Fruit fly (Drosophila melanogaster) whole organism, adult: ENCODE results near the gene CG4592.

Source experiments
- CG11617 ChIP-seq: fragments of 200-800 bp; sonication (Bioruptor generic); optimal IDR thresholded peaks from 2 replicates; lab custom pipeline; 2017; ENCODE audit warnings: mild to moderate bottlenecking, missing biosample characterization, missing genetic modification reagents, missing genetic modification characterization
- CG12768 ChIP-seq: fragments of 200-800 bp; sonication (Bioruptor generic); optimal IDR thresholded peaks from 2 replicates; lab custom pipeline; 2017; ENCODE audit warnings: missing biosample characterization, missing genetic modification characterization, mild to moderate bottlenecking, moderate library complexity, missing genetic modification reagents
- CG14711 ChIP-seq: fragments of 200-800 bp; sonication (Bioruptor generic); optimal IDR thresholded peaks from 2 replicates; lab custom pipeline; 2018; ENCODE audit warnings: missing biosample characterization, mild to moderate bottlenecking, missing genetic modification characterization, moderate library complexity
- CG1620 ChIP-seq: fragments of 200-800 bp; sonication (Bioruptor generic); optimal IDR thresholded peaks from 2 replicates; lab custom pipeline; 2016; ENCODE audit warnings: missing biosample characterization, missing genetic modification characterization
- CG33017 ChIP-seq: fragments of 200-800 bp; sonication (Bioruptor generic); optimal IDR thresholded peaks from 2 replicates; lab custom pipeline; 2018; ENCODE audit warnings: missing biosample characterization, mild to moderate bottlenecking, missing genetic modification characterization, moderate library complexity
- CG5204 ChIP-seq: fragments of 200-800 bp; sonication (Bioruptor generic); optimal IDR thresholded peaks from 2 replicates; lab custom pipeline; 2016; ENCODE audit warnings: missing biosample characterization, missing genetic modification characterization
- CG7045 ChIP-seq: fragments of 200-800 bp; sonication (Bioruptor generic); optimal IDR thresholded peaks from 2 replicates; lab custom pipeline; 2017; ENCODE audit warnings: missing biosample characterization, mild to moderate bottlenecking, missing genetic modification characterization
- CG7101 ChIP-seq: fragments of 200-800 bp; sonication (Bioruptor generic); optimal IDR thresholded peaks from 2 replicates; lab custom pipeline; 2018; ENCODE audit warnings: missing biosample characterization, mild to moderate bottlenecking, missing genetic modification characterization, moderate library complexity
- Clk ChIP-seq: fragments of 200-800 bp; sonication (Bioruptor generic); optimal IDR thresholded peaks from 2 replicates; lab custom pipeline; 2017; ENCODE audit warnings: missing biosample characterization, missing genetic modification characterization
- Crg-1 ChIP-seq: fragments of 200-800 bp; sonication (Bioruptor generic); optimal IDR thresholded peaks from 2 replicates; lab custom pipeline; 2016; ENCODE audit warnings: missing biosample characterization, missing genetic modification characterization
- Hr96 ChIP-seq: fragments of 200-800 bp; sonication (Bioruptor generic); optimal IDR thresholded peaks from 2 replicates; lab custom pipeline; 2016; ENCODE audit warnings: missing biosample characterization, missing genetic modification characterization
- Mnt ChIP-seq: fragments of 200-800 bp; sonication (Bioruptor generic); optimal IDR thresholded peaks from 2 replicates; lab custom pipeline; 2016; ENCODE audit warnings: missing biosample characterization, mild to moderate bottlenecking, missing genetic modification characterization
- bab1 ChIP-seq: fragments of 200-800 bp; sonication (Bioruptor generic); optimal IDR thresholded peaks from 3 replicates; lab custom pipeline; 2019; ENCODE audit warnings: missing biosample characterization, mild to moderate bottlenecking, missing genetic modification characterization, moderate library complexity
- cic ChIP-seq: fragments of 200-800 bp; sonication (Bioruptor generic); optimal IDR thresholded peaks from 2 replicates; lab custom pipeline; 2017; ENCODE audit warnings: missing biosample characterization, mild to moderate bottlenecking, missing genetic modification characterization, moderate library complexity
- cnc ChIP-seq, 2 experiments: fragments of >200 bp; optimal IDR thresholded peaks; 2 replicates each; lab custom pipeline; 2017
- kay ChIP-seq: fragments of 200-800 bp; sonication (Bioruptor generic); peaks from one replicate; lab custom pipeline; 2016; ENCODE audit warnings: missing biosample characterization, missing genetic modification characterization, borderline replicate concordance
- ovo ChIP-seq: fragments of 200-800 bp; sonication (Bioruptor generic); optimal IDR thresholded peaks from 2 replicates; lab custom pipeline; 2016; ENCODE audit warnings: missing biosample characterization, missing genetic modification characterization
- pad ChIP-seq: fragments of 200-800 bp; sonication (Bioruptor generic); optimal IDR thresholded peaks from 3 replicates; lab custom pipeline; 2017; ENCODE audit warnings: missing biosample characterization, missing genetic modification characterization, mild to moderate bottlenecking, moderate library complexity, missing genetic modification reagents
- tj ChIP-seq: fragments of 200-800 bp; sonication (Bioruptor generic); optimal IDR thresholded peaks from 3 replicates; lab custom pipeline; 2017; ENCODE audit warnings: missing biosample characterization, mild to moderate bottlenecking, missing genetic modification characterization, moderate library complexity
- toe ChIP-seq: fragments of 200-800 bp; sonication (Bioruptor generic); optimal IDR thresholded peaks from 2 replicates; lab custom pipeline; 2016; ENCODE audit warnings: missing biosample characterization, missing genetic modification characterization

Gene CG4592

DNA sequence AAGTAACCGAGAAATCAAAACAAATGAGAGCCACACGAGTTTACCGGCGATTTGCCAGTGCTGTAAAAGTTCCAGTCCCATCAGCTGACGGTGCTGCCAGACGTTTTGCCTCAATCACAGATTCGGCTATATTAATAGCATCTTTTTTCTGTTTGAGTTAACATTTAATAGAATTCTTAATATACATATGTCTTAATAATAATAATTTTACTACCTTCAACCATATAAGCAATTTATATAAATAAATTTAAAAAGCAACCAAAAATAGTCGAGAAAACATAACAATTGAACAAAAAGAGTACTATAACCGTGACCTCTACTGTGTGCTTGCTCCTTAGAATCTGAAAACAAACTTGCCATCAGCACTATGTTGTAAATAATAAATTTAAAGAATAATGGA is 32.7 kb downstream of the CG4592 start, which contains the start of the genes CG13126 and CG4709:
Gene CG13126 (minus strand): TSS at position 63 of the 400 bp plus-strand sequence.
Gene CG4709 (plus strand): TSS at position 207 of the 400 bp plus-strand sequence.
- TF ChIP-seq cnc (optimal IDR thresholded peaks at IDR 0.05; lab: Kevin White, UChicago) (no peak), Crg-1 (peak; percentile 69), Hr96 (GFP tag; lab: Kevin White, UChicago) (peak; percentile 17), Clk (GFP tag; lab: Kevin White, UChicago) (peak; percentile 61), toe (GFP tag; lab: Kevin White, UChicago) (peak; percentile 60), pad (GFP tag; lab: Kevin White, UChicago) (peak; percentile 79), CG5204 (GFP tag; lab: Kevin White, UChicago) (no peak), ovo (GFP tag; lab: Kevin White, UChicago) (peak; percentile 38), kay (GFP tag; lab: Kevin White, UChicago) (no peak), CG7101 (tag; lab: Kevin White, UChicago) (peak; percentile 94), Mnt (GFP tag; lab: Kevin White, UChicago) (peak; percentile 85), CG33017 (tag; lab: Kevin White, UChicago) (peak; percentile 89), CG7045 (GFP tag; lab: Kevin White, UChicago) (peak; percentile 89), tj (GFP tag; lab: Kevin White, UChicago) (peak; percentile 61), CG11617 (peak; percentile 89), CG1620 (GFP tag; lab: Kevin White, UChicago) (no peak), bab1 (GFP tag; lab: Kevin White, UChicago) (peak; percentile 92), CG14711 (tag; lab: Kevin White, UChicago) (peak; percentile 95), cic (GFP tag; lab: Kevin White, UChicago) (peak; percentile 50), CG12768 (GFP tag; lab: Kevin White, UChicago) (peak; percentile 90)

DNA sequence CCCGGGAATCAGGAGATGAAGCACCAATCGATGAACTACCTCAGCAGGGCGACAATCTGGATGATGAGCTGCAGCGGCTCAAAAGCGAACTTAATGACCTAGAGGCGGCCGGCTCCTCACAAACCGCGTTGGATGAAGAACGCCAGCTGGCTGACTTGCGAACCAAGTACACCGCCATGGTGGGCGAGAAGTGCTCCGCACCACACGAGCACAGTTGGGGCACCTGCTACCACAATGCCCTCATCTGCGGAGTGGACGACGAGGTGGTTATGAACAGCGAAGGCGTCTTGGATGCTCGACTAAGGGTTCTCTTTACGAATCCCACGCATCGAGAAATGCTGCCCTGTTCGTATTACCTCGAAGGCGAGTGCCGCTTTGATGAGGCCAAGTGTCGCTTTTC is 33.3 kb downstream of the CG4592 start:
- no peak for TF ChIP-seq CG11617
- no peak for TF ChIP-seq CG7045 (GFP tag; lab: Kevin White, UChicago)
- TF ChIP-seq pad (GFP tag; lab: Kevin White, UChicago) = no peak
- TF ChIP-seq CG5204 (GFP tag; lab: Kevin White, UChicago) = no peak
- TF ChIP-seq Mnt (GFP tag; lab: Kevin White, UChicago) = no peak
- no peak for TF ChIP-seq bab1 (GFP tag; lab: Kevin White, UChicago)
- TF ChIP-seq tj (GFP tag; lab: Kevin White, UChicago) = no peak
- no peak for TF ChIP-seq CG1620 (GFP tag; lab: Kevin White, UChicago)
- TF ChIP-seq CG12768 (GFP tag; lab: Kevin White, UChicago) = no peak

DNA sequence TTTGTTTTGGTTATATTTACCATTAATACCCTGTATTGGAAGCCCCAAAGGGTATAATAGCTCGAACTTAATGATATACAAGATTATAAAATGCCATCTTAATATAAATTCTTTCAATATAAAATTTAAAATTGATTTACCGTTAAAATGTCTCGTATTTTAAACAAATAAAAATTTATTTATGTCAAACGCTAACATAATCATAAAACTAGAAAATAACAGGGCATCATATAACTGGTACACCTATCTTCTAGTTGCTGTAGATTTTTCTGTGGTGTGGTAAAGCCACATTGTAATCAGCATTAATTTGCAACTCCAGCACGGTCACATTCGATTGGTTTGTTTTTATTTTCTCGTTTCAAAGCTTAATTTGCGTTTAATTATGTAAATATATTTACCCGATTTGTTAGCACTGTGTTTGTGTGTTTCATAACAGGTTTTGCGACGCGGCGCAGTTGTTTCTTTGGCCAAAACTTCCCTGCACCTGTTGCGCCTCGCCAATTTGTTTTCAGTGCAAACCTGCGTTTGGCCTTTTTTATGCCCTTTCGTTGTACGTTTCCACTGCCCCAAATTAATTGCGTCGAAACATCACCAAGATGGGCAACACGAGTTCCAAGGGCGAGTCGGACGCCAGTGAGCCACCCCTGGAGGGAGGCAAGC is 35.7 kb downstream of the CG4592 start, which contains the start of the genes CG4658 and CG5846:
Gene CG4658 (plus strand): TSS at position 140 of the 660 bp plus-strand sequence.
Gene CG5846 (minus strand): TSS at position 245 of the 660 bp plus-strand sequence.
- TF ChIP-seq CG7045 (GFP tag; lab: Kevin White, UChicago) (peak; percentile 84), Mnt (GFP tag; lab: Kevin White, UChicago) (peak; percentile 74), toe (GFP tag; lab: Kevin White, UChicago) (no peak), ovo (GFP tag; lab: Kevin White, UChicago) (peak; percentile 65), cnc (optimal IDR thresholded peaks at IDR 0.05; lab: Kevin White, UChicago) (no peak), CG14711 (tag; lab: Kevin White, UChicago) (peak; percentile 94), CG5204 (GFP tag; lab: Kevin White, UChicago) (no peak), CG33017 (tag; lab: Kevin White, UChicago) (peak; percentile 93), bab1 (GFP tag; lab: Kevin White, UChicago) (peak; percentile 96), kay (GFP tag; lab: Kevin White, UChicago) (no peak), CG7101 (tag; lab: Kevin White, UChicago) (peak; percentile 95), CG1620 (GFP tag; lab: Kevin White, UChicago) (peak; percentile 83), tj (GFP tag; lab: Kevin White, UChicago) (peak; percentile 68), CG11617 (peak; percentile 92), CG12768 (GFP tag; lab: Kevin White, UChicago) (peak; percentile 85), Hr96 (GFP tag; lab: Kevin White, UChicago) (no peak), Crg-1 (peak; percentile 73), cic (GFP tag; lab: Kevin White, UChicago) (peak; percentile 51), Clk (GFP tag; lab: Kevin White, UChicago) (peak; percentile 45), pad (GFP tag; lab: Kevin White, UChicago) (peak; percentile 64)

DNA sequence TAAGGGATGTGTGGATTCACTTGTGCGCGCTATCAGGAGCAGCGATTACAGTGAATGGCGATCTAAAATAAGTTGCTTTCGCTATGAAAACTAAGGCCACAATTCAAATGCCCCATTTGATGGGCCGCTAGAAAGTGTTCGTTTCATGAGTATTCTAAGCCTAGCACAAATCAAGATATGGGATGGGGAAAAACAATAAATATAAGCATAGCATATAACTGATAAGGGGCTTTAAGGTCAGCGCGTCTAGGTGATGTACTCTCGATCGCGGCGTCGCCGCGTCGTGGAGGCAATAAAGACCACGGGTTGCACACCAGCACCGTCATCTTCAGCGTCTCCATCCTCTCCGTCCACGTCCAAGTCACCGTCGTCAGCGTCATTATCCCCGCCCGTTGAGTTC is 39.3 kb downstream of the CG4592 start:
- no peak for TF ChIP-seq CG12768 (GFP tag; lab: Kevin White, UChicago)
- TF ChIP-seq bab1 (GFP tag; lab: Kevin White, UChicago) = no peak
- TF ChIP-seq cnc (optimal IDR thresholded peaks at IDR 0.05; lab: Kevin White, UChicago) = no peak
- TF ChIP-seq CG33017 (tag; lab: Kevin White, UChicago) = no peak
- no peak for TF ChIP-seq CG1620 (GFP tag; lab: Kevin White, UChicago)
- TF ChIP-seq pad (GFP tag; lab: Kevin White, UChicago) = no peak
- no peak for TF ChIP-seq CG5204 (GFP tag; lab: Kevin White, UChicago)
- TF ChIP-seq Clk (GFP tag; lab: Kevin White, UChicago) = no peak
- TF ChIP-seq CG11617 = no peak
- no peak for TF ChIP-seq CG7045 (GFP tag; lab: Kevin White, UChicago)
- no peak for TF ChIP-seq cic (GFP tag; lab: Kevin White, UChicago)
- TF ChIP-seq kay (GFP tag; lab: Kevin White, UChicago) = no peak
- no peak for TF ChIP-seq CG14711 (tag; lab: Kevin White, UChicago)
- TF ChIP-seq Crg-1 = no peak
- no peak for TF ChIP-seq ovo (GFP tag; lab: Kevin White, UChicago)
- no peak for TF ChIP-seq Mnt (GFP tag; lab: Kevin White, UChicago)
- no peak for TF ChIP-seq tj (GFP tag; lab: Kevin White, UChicago)
- no peak for TF ChIP-seq CG7101 (tag; lab: Kevin White, UChicago)
- no peak for TF ChIP-seq toe (GFP tag; lab: Kevin White, UChicago)
